Worm (Caenorhabditis elegans) whole organism, midembryonic: ENCODE measurements around the gene ptr-18.

Source experiments
- T22C8.4 ChIP-seq: fragments of 200-800 bp; sonication (Bioruptor generic); IDR thresholded peaks from 2 replicates; pipeline ENCODE4 v1.3.6; 2022; ENCODE audit warnings: missing genetic modification characterization, missing compliant biosample characterization
- cog-1 ChIP-seq: sonication (generic microtip); optimal IDR thresholded peaks from 2 replicates; lab custom pipeline; 2016; ENCODE audit warnings: missing genetic modification characterization, missing compliant biosample characterization
- flt-1 ChIP-seq: fragments of 200-800 bp; sonication (Bioruptor generic); IDR thresholded peaks from 2 replicates; pipeline ENCODE4 v1.3.6; 2022; ENCODE audit warnings: missing genetic modification characterization, missing compliant biosample characterization
- klf-2 ChIP-seq: fragments of 200-800 bp; sonication (Bioruptor generic); conservative IDR thresholded peaks from 2 replicates; pipeline ENCODE4 v1.3.6; 2022; ENCODE audit warnings: missing genetic modification reagents, missing genetic modification characterization, missing compliant biosample characterization
- med-1 ChIP-seq: sonication (generic microtip); optimal IDR thresholded peaks from 2 replicates; lab custom pipeline; 2017; ENCODE audit warnings: missing genetic modification characterization, mild to moderate bottlenecking, missing compliant biosample characterization, antibody characterized with exemption, missing genetic modification reagents; ENCODE audit not compliant: insufficient read depth
- ref-1 ChIP-seq: fragments of 200-800 bp; sonication (Bioruptor generic); conservative IDR thresholded peaks from 2 replicates; pipeline ENCODE4 v1.3.6; 2022; ENCODE audit warnings: missing genetic modification reagents, missing genetic modification characterization, missing compliant biosample characterization
- tab-1 ChIP-seq: fragments of 200-800 bp; sonication (Bioruptor generic); IDR thresholded peaks from 2 replicates; pipeline ENCODE4 v1.3.6; 2022; ENCODE audit warnings: missing genetic modification characterization, missing compliant biosample characterization
- ztf-23 ChIP-seq: fragments of 200-800 bp; sonication (Bioruptor generic); IDR thresholded peaks from 2 replicates; pipeline ENCODE4 v1.3.6; 2022; ENCODE audit warnings: missing genetic modification reagents, missing genetic modification characterization, missing compliant biosample characterization
- ztf-29 ChIP-seq: fragments of 200-800 bp; sonication (Bioruptor generic); IDR thresholded peaks from 2 replicates; pipeline ENCODE4 v1.3.6; 2022; ENCODE audit warnings: missing genetic modification reagents, missing genetic modification characterization, missing compliant biosample characterization

ptr-18 gene

ce11 chrII:12939801-12940200 lies 25.5 kb upstream of the ptr-18 start, which contains the start of gene arrd-10:
arrd-10 (plus strand) TSS chrII:12940101.
- TF ChIP-seq klf-2 (GFP tag; lab: Robert Waterston, UW) (no peak), tab-1 (GFP tag; lab: Robert Waterston, UW) (no peak), cog-1 (tag; lab: Kevin White, UChicago) (no peak), flt-1 (GFP tag; lab: Robert Waterston, UW) (no peak), T22C8.4 (GFP tag; lab: Robert Waterston, UW) (no peak), ref-1 (GFP tag; lab: Robert Waterston, UW) (no peak), med-1 (GFP tag; lab: Kevin White, UChicago) (no peak), ztf-23 (GFP tag; lab: Robert Waterston, UW) (no peak), ztf-29 (no peak)

DNA sequence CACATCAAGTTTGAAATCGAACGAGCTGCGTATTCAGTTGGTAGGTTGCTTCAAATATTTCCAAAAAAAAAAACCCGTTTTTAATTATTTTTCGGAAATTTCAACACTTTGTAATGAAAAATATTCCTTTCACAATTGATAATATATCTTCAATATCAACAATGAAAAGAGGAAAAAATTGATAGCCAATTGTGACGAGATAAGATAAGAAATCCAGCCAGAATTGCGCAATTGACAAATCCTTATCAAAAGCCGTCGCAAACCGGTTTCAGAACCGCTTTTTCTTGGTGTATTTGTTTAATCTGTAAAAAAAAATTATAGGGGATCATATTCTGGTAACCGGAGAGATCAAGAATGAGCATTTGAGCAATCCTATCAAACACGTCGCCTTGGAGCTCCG lies 22.9 kb upstream of the ptr-18 start:
- no peak for TF ChIP-seq tab-1 (GFP tag; lab: Robert Waterston, UW)
- no peak for TF ChIP-seq klf-2 (GFP tag; lab: Robert Waterston, UW)
- no peak for TF ChIP-seq ztf-23 (GFP tag; lab: Robert Waterston, UW)
- TF ChIP-seq T22C8.4 (GFP tag; lab: Robert Waterston, UW), result no peak
- no peak for TF ChIP-seq ztf-29
- no peak for TF ChIP-seq flt-1 (GFP tag; lab: Robert Waterston, UW)
- no peak for TF ChIP-seq med-1 (GFP tag; lab: Kevin White, UChicago)
- TF ChIP-seq cog-1 (tag; lab: Kevin White, UChicago), result no peak
- no peak for TF ChIP-seq ref-1 (GFP tag; lab: Robert Waterston, UW)

ce11 chrII:12944587-12945126 lies 20.7 kb upstream of the ptr-18 start:
- TF ChIP-seq ref-1 (GFP tag; lab: Robert Waterston, UW) (0 out of 2 replicates have a peak, but pooled peaks have one; percentile 48), med-1 (GFP tag; lab: Kevin White, UChicago) (no peak), ztf-23 (GFP tag; lab: Robert Waterston, UW) (0 out of 2 replicates have a peak, but pooled peaks have one; percentile 37), flt-1 (GFP tag; lab: Robert Waterston, UW) (peak; percentile 88), klf-2 (GFP tag; lab: Robert Waterston, UW) (0 out of 2 replicates have a peak, but pooled peaks have one; percentile 56), cog-1 (tag; lab: Kevin White, UChicago) (peak; percentile 52), tab-1 (GFP tag; lab: Robert Waterston, UW) (peak; percentile 72; the same call in 1 of the 2 replicates), ztf-29 (peak; percentile 49; the same call in 1 of the 2 replicates), T22C8.4 (GFP tag; lab: Robert Waterston, UW) (no peak; the same call in 1 of the 2 replicates)

ce11 chrII:12948158-12948557 lies 17.2 kb upstream of the ptr-18 start, which contains the start of gene F58G1.7:
F58G1.7 (minus strand) TSS chrII:12948258.
- TF ChIP-seq ztf-29, result no peak
- no peak for TF ChIP-seq tab-1 (GFP tag; lab: Robert Waterston, UW)
- no peak for TF ChIP-seq ref-1 (GFP tag; lab: Robert Waterston, UW)
- TF ChIP-seq flt-1 (GFP tag; lab: Robert Waterston, UW), result no peak
- no peak for TF ChIP-seq cog-1 (tag; lab: Kevin White, UChicago)
- no peak for TF ChIP-seq T22C8.4 (GFP tag; lab: Robert Waterston, UW)
- no peak for TF ChIP-seq klf-2 (GFP tag; lab: Robert Waterston, UW)
- TF ChIP-seq ztf-23 (GFP tag; lab: Robert Waterston, UW), result no peak

DNA sequence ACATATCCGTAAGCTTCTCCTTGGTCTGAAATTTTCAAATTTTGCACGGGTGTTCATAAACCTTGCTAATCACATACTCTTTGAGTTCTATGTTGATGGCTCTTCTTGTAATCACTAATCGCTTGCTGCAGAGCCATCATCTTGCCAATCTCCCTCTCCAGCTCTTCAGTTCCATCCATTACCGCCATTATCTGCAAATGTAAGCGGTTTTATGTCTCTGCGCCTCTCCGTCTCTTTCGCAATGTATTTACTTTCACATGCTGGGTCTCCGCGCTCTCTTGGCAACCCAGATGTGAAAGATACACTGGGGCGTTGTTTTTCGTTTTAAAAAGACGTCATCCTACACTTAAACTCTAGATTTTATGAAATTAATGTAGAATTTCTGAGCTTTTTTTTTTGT lies 12.0 kb upstream of the ptr-18 start:
- TF ChIP-seq ref-1 (GFP tag; lab: Robert Waterston, UW) (no peak), flt-1 (GFP tag; lab: Robert Waterston, UW) (no peak), cog-1 (tag; lab: Kevin White, UChicago) (peak; percentile 16)

ce11 chrII:12954670-12955069 lies 10.7 kb upstream of the ptr-18 start, which contains the start of the genes Y38F1A.1 and Y38F1A.2:
Y38F1A.1 (minus strand) TSS chrII:12954770.
Y38F1A.2 (plus strand) TSS chrII:12954958.
- no peak for TF ChIP-seq cog-1 (tag; lab: Kevin White, UChicago)
- no peak for TF ChIP-seq klf-2 (GFP tag; lab: Robert Waterston, UW)
- no peak for TF ChIP-seq med-1 (GFP tag; lab: Kevin White, UChicago)
- no peak for TF ChIP-seq T22C8.4 (GFP tag; lab: Robert Waterston, UW)

DNA sequence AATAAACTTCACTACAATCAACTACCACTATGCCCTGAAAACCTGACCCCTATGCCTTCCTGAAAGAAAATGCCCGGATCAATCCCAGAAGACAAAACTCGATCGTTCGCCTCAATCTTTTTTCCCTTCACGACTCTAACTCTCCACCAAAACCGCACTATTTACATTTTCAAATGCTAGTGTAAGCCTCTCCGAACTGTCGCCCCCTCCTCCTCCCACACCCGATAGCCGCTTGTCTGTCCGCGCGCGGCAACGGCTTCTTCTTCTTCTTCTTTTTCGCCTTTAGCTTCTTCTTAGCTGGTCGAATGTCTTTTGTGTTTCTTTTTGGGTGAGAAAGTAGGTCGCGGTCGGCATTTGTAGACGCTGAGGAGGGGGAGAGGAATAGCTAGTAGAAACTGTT lies 5.1 kb upstream of the ptr-18 start:
- TF ChIP-seq tab-1 (GFP tag; lab: Robert Waterston, UW) (no peak), med-1 (GFP tag; lab: Kevin White, UChicago) (no peak), ztf-29 (no peak), klf-2 (GFP tag; lab: Robert Waterston, UW) (no peak), T22C8.4 (GFP tag; lab: Robert Waterston, UW) (no peak), cog-1 (tag; lab: Kevin White, UChicago) (no peak), ref-1 (GFP tag; lab: Robert Waterston, UW) (no peak), flt-1 (GFP tag; lab: Robert Waterston, UW) (no peak), ztf-23 (GFP tag; lab: Robert Waterston, UW) (no peak)

DNA sequence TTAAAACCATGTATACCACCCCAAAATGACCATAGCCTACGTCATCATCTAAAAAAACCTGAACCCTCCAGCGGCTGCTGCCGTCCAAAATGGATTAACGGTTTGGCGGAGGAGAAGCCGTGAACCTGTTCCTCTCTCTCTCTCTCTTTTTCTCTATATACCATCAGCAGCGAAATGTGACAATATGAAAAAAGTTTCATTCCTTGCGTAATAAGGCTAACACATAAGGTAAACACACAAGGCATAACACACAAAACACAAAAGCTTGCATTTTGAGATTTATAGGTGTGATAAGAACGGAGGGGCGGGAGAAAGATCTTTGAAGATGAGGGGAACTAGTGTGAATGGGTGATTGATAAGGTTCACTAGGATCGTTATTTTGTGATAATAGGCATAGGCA lies 4.1 kb upstream of the ptr-18 start:
- TF ChIP-seq med-1 (GFP tag; lab: Kevin White, UChicago), result no peak
- TF ChIP-seq ref-1 (GFP tag; lab: Robert Waterston, UW), result no peak
- TF ChIP-seq ztf-29, result no peak
- no peak for TF ChIP-seq ztf-23 (GFP tag; lab: Robert Waterston, UW)
- TF ChIP-seq klf-2 (GFP tag; lab: Robert Waterston, UW), result no peak
- no peak for TF ChIP-seq tab-1 (GFP tag; lab: Robert Waterston, UW)
- TF ChIP-seq flt-1 (GFP tag; lab: Robert Waterston, UW), result no peak
- no peak for TF ChIP-seq cog-1 (tag; lab: Kevin White, UChicago)
- TF ChIP-seq T22C8.4 (GFP tag; lab: Robert Waterston, UW), result no peak

ce11 chrII:12961743-12962142 lies 3.6 kb upstream of the ptr-18 start:
- no peak for TF ChIP-seq ref-1 (GFP tag; lab: Robert Waterston, UW)
- no peak for TF ChIP-seq ztf-29
- TF ChIP-seq tab-1 (GFP tag; lab: Robert Waterston, UW), result no peak
- no peak for TF ChIP-seq ztf-23 (GFP tag; lab: Robert Waterston, UW)
- TF ChIP-seq klf-2 (GFP tag; lab: Robert Waterston, UW), result no peak
- no peak for TF ChIP-seq med-1 (GFP tag; lab: Kevin White, UChicago)
- no peak for TF ChIP-seq flt-1 (GFP tag; lab: Robert Waterston, UW)
- TF ChIP-seq cog-1 (tag; lab: Kevin White, UChicago), result no peak
- TF ChIP-seq T22C8.4 (GFP tag; lab: Robert Waterston, UW), result no peak
